Fruit fly (Drosophila melanogaster): ENCODE data around the gene bocks.
A peak's percentile ranks its signal among the peaks of the same experiment; 100 is the strongest.

Gene bocks

DNA sequence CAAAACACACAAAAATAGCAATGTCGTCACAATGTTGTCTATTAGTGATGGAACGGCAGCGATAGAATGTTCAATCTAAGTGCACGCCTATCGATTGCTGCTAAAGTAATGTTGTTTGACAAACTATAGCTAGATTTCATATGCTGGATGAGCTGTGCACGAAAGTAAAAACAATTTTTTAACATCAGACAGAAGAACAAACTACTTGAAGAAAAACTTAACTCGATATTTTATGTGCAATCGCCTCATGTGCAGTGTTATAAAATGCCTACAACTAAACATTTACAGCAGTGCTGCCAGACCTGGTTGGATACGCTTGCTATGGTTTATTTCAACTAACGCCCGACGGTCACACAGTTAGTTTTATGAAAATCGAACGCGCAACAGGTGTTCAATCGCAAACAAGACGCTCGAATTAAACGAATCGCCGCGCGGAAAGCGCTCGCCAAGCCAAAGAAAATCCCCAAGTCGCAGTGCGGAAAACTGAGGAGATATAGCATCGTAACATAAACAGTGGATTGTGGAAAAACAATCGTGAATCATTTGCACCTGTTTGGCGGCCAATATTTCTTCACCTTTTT lies at the start of gene bocks, which contains the start of gene CG8312 (continued):
- TF ChIP-seq CG13123 (GFP tag; optimal IDR thresholded peaks at IDR 0.05) (peak; percentile 5), Mad (GFP tag; optimal IDR thresholded peaks at IDR 0.05) (peak; percentile 44), CG4730 (GFP tag; IDR thresholded peaks at IDR 0.05) (no peak), CG14667 (GFP tag; IDR thresholded peaks at IDR 0.05) (no peak), exex (tag; optimal IDR thresholded peaks at IDR 0.05) (no peak), slp2 (GFP tag; optimal IDR thresholded peaks at IDR 0.05) (no peak), CTCF (GFP tag; optimal IDR thresholded peaks at IDR 0.05) (no peak), nom (GFP tag; optimal IDR thresholded peaks at IDR 0.05) (no peak), CG14710 (tag; optimal IDR thresholded peaks at IDR 0.05) (peak; percentile 86), lab (GFP tag; optimal IDR thresholded peaks at IDR 0.05) (peak; percentile 69), CG2202 (tag; optimal IDR thresholded peaks at IDR 0.05) (no peak), bowl (GFP tag; IDR thresholded peaks at IDR 0.05) (no peak), Gsc (GFP tag; IDR thresholded peaks at IDR 0.05) (no peak), ash1 (GFP tag; optimal IDR thresholded peaks at IDR 0.05) (no peak), Camta (GFP tag; optimal IDR thresholded peaks at IDR 0.05) (peak; percentile 57), CG4282 (GFP tag; optimal IDR thresholded peaks at IDR 0.05) (no peak), CG34376 (GFP tag; optimal IDR thresholded peaks at IDR 0.05) (peak; percentile 52), CG6813 (GFP tag; optimal IDR thresholded peaks at IDR 0.05) (no peak), tap (tag; optimal IDR thresholded peaks at IDR 0.05) (no peak), MTF-1 (GFP tag; optimal IDR thresholded peaks at IDR 0.05; ENCODE audit: borderline replicate concordance) (no peak), Hr3 (GFP tag; optimal IDR thresholded peaks at IDR 0.05) (no peak), corto (GFP tag; optimal IDR thresholded peaks at IDR 0.05) (no peak), CG4707 (GFP tag; optimal IDR thresholded peaks at IDR 0.05) (no peak), CG3847 (GFP tag; IDR thresholded peaks at IDR 0.05) (no peak), cato (GFP tag; optimal IDR thresholded peaks at IDR 0.05; ENCODE audit: borderline replicate concordance) (no peak), tin (GFP tag; optimal IDR thresholded peaks at IDR 0.05) (peak; percentile 58), CG10654 (GFP tag; optimal IDR thresholded peaks at IDR 0.05) (peak; percentile 38), Hr78 (GFP tag; optimal IDR thresholded peaks at IDR 0.05) (no peak), CG34422 (GFP tag; IDR thresholded peaks at IDR 0.05) (no peak), CG15011 (GFP tag; optimal IDR thresholded peaks at IDR 0.05) (no peak), CG2712 (tag; optimal IDR thresholded peaks at IDR 0.05) (peak; percentile 54), CG11247 (GFP tag; IDR thresholded peaks at IDR 0.05) (no peak), CG34224 (GFP tag; IDR thresholded peaks at IDR 0.05; ENCODE audit: partially characterized antibody) (no peak), CG1832 (GFP tag; optimal IDR thresholded peaks at IDR 0.05) (no peak), Oli (tag; optimal IDR thresholded peaks at IDR 0.05) (no peak), Mes4 (GFP tag; optimal IDR thresholded peaks at IDR 0.05) (peak; percentile 46), usp (GFP tag; optimal IDR thresholded peaks at IDR 0.05) (no peak), E2f2 (GFP tag; IDR thresholded peaks at IDR 0.05) (no peak), CG5953 (GFP tag; IDR thresholded peaks at IDR 0.05) (no peak), CG31224 (GFP tag; IDR thresholded peaks at IDR 0.05) (no peak), Antp (GFP tag; optimal IDR thresholded peaks at IDR 0.05) (peak; percentile 62), Awh (GFP tag; IDR thresholded peaks at IDR 0.05) (no peak), HLHmδ (GFP tag; optimal IDR thresholded peaks at IDR 0.05) (peak; percentile 27), prd (optimal IDR thresholded peaks at IDR 0.05) (no peak), prd (GFP tag; IDR thresholded peaks at IDR 0.05) (no peak), CG5180 (GFP tag; optimal IDR thresholded peaks at IDR 0.05) (no peak), seq (GFP tag; IDR thresholded peaks at IDR 0.05) (no peak), bcd (GFP tag; optimal IDR thresholded peaks at IDR 0.05) (no peak), CG6175 (GFP tag; IDR thresholded peaks at IDR 0.05) (no peak), CG13424 (tag; optimal IDR thresholded peaks at IDR 0.05) (peak; percentile 40), CG14050 (GFP tag; IDR thresholded peaks at IDR 0.05) (no peak), CG11398 (GFP tag; optimal IDR thresholded peaks at IDR 0.05) (peak; percentile 21)

Data from whole organism, embryonic.